Fruit fly (Drosophila melanogaster) whole organism, adult: ENCODE data around the gene Meltrin.

Experiments used
- CG12768 ChIP-seq: fragments of 200-800 bp; sonication (Bioruptor generic); optimal IDR thresholded peaks from 2 replicates; lab custom pipeline; 2017; ENCODE audit warnings: missing biosample characterization, missing genetic modification characterization, mild to moderate bottlenecking, moderate library complexity, missing genetic modification reagents
- CG1620 ChIP-seq: fragments of 200-800 bp; sonication (Bioruptor generic); optimal IDR thresholded peaks from 2 replicates; lab custom pipeline; 2016; ENCODE audit warnings: missing biosample characterization, missing genetic modification characterization
- CG7045 ChIP-seq: fragments of 200-800 bp; sonication (Bioruptor generic); optimal IDR thresholded peaks from 2 replicates; lab custom pipeline; 2017; ENCODE audit warnings: missing biosample characterization, mild to moderate bottlenecking, missing genetic modification characterization
- Hr96 ChIP-seq: fragments of 200-800 bp; sonication (Bioruptor generic); optimal IDR thresholded peaks from 2 replicates; lab custom pipeline; 2016; ENCODE audit warnings: missing biosample characterization, missing genetic modification characterization
- Mnt ChIP-seq: fragments of 200-800 bp; sonication (Bioruptor generic); optimal IDR thresholded peaks from 2 replicates; lab custom pipeline; 2016; ENCODE audit warnings: missing biosample characterization, mild to moderate bottlenecking, missing genetic modification characterization
- cic ChIP-seq: fragments of 200-800 bp; sonication (Bioruptor generic); optimal IDR thresholded peaks from 2 replicates; lab custom pipeline; 2017; ENCODE audit warnings: missing biosample characterization, mild to moderate bottlenecking, missing genetic modification characterization, moderate library complexity
- cnc ChIP-seq, 2 experiments: fragments of >200 bp; optimal IDR thresholded peaks; 2 replicates each; lab custom pipeline; 2017
- kay ChIP-seq: fragments of 200-800 bp; sonication (Bioruptor generic); peaks from one replicate; lab custom pipeline; 2016; ENCODE audit warnings: missing biosample characterization, missing genetic modification characterization, borderline replicate concordance
- tj ChIP-seq: fragments of 200-800 bp; sonication (Bioruptor generic); optimal IDR thresholded peaks from 3 replicates; lab custom pipeline; 2017; ENCODE audit warnings: missing biosample characterization, mild to moderate bottlenecking, missing genetic modification characterization, moderate library complexity
- toe ChIP-seq: fragments of 200-800 bp; sonication (Bioruptor generic); optimal IDR thresholded peaks from 2 replicates; lab custom pipeline; 2016; ENCODE audit warnings: missing biosample characterization, missing genetic modification characterization

- TF ChIP-seq tj (GFP tag; lab: Kevin White, UChicago) (no peak), cic (GFP tag; lab: Kevin White, UChicago) (peak; percentile 17), Hr96 (GFP tag; lab: Kevin White, UChicago) (no peak), kay (GFP tag; lab: Kevin White, UChicago) (peak; percentile 73), CG1620 (GFP tag; lab: Kevin White, UChicago) (no peak), toe (GFP tag; lab: Kevin White, UChicago) (no peak), Mnt (no peak), cnc (optimal IDR thresholded peaks at IDR 0.05; lab: Kevin White, UChicago) (no peak), CG12768 (GFP tag; lab: Kevin White, UChicago) (no peak), CG7045 (no peak)
Observed at dm6 chr3R:14744339-14745129, 47.4 kb upstream of the Meltrin start.
